Fruit fly (Drosophila melanogaster): ENCODE measurements around the gene Wdr37.

Wdr37 gene

dm6 chr3R:18448059-18448979, 45.8 kb upstream of the Wdr37 start (continued):
- TF ChIP-seq CG11247 (GFP tag; IDR thresholded peaks at IDR 0.05) (no peak), kay (GFP tag; optimal IDR thresholded peaks at IDR 0.05) (no peak), CG6175 (GFP tag; IDR thresholded peaks at IDR 0.05) (no peak), psq (GFP tag; optimal IDR thresholded peaks at IDR 0.05) (no peak), bowl (GFP tag; IDR thresholded peaks at IDR 0.05) (no peak), mam (GFP tag; optimal IDR thresholded peaks at IDR 0.05) (peak; percentile 71), stc (GFP tag; IDR thresholded peaks at IDR 0.05) (no peak), Doc2 (GFP tag; IDR thresholded peaks at IDR 0.05) (no peak), ro (GFP tag; IDR thresholded peaks at IDR 0.05) (no peak), sob (GFP tag; IDR thresholded peaks at IDR 0.05) (no peak), CG10321 (GFP tag; IDR thresholded peaks at IDR 0.05) (no peak), eyg (GFP tag; optimal IDR thresholded peaks at IDR 0.05) (no peak), wor (GFP tag; IDR thresholded peaks at IDR 0.05) (no peak), cwo (GFP tag; optimal IDR thresholded peaks at IDR 0.05) (peak; percentile 24), hb (GFP tag; IDR thresholded peaks at IDR 0.05; ENCODE audit: partially characterized antibody) (no peak), Dip2 (GFP tag; IDR thresholded peaks at IDR 0.05) (no peak), pho (GFP tag; optimal IDR thresholded peaks at IDR 0.05) (peak; percentile 59), CG12299 (tag; optimal IDR thresholded peaks at IDR 0.05) (no peak), pfk (GFP tag; optimal IDR thresholded peaks at IDR 0.05) (no peak), salm (tag; optimal IDR thresholded peaks at IDR 0.05) (no peak), Dll (GFP tag; IDR thresholded peaks at IDR 0.05; ENCODE audit: partially characterized antibody) (no peak), CG7271 (tag; optimal IDR thresholded peaks at IDR 0.05) (no peak), CG1603 (tag; optimal IDR thresholded peaks at IDR 0.05) (no peak), Nf-YA (GFP tag; IDR thresholded peaks at IDR 0.05) (no peak), sug (tag; optimal IDR thresholded peaks at IDR 0.05) (no peak), CG11456 (GFP tag; IDR thresholded peaks at IDR 0.05) (no peak), seq (GFP tag; IDR thresholded peaks at IDR 0.05) (no peak), CG14710 (tag; optimal IDR thresholded peaks at IDR 0.05) (no peak), CG2875 (GFP tag; optimal IDR thresholded peaks at IDR 0.05) (no peak), Dbx (GFP tag; IDR thresholded peaks at IDR 0.05) (peak; percentile 38; the same call in 1 of the 3 replicates), Dref (GFP tag; IDR thresholded peaks at IDR 0.05) (no peak), Dip3 (GFP tag; optimal IDR thresholded peaks at IDR 0.05) (peak; percentile 89), CG9817 (tag; optimal IDR thresholded peaks at IDR 0.05) (peak; percentile 51), E2f2 (GFP tag; IDR thresholded peaks at IDR 0.05) (no peak), CG7786 (GFP tag; optimal IDR thresholded peaks at IDR 0.05) (peak; percentile 77), H15 (GFP tag; IDR thresholded peaks at IDR 0.05) (no peak), cas (GFP tag; IDR thresholded peaks at IDR 0.05) (no peak), CG10979 (tag; optimal IDR thresholded peaks at IDR 0.05) (no peak), Drgx (GFP tag; IDR thresholded peaks at IDR 0.05) (peak; percentile 60; the same call in 1 of the 2 replicates), CG1529 (GFP tag; optimal IDR thresholded peaks at IDR 0.05) (no peak), disco-r (GFP tag; optimal IDR thresholded peaks at IDR 0.05) (no peak), CG6854 (GFP tag; optimal IDR thresholded peaks at IDR 0.05) (no peak), fu2 (GFP tag; optimal IDR thresholded peaks at IDR 0.05) (peak; percentile 72), CG16815 (GFP tag; optimal IDR thresholded peaks at IDR 0.05) (peak; percentile 60), oc (tag; optimal IDR thresholded peaks at IDR 0.05) (no peak), CG5180 (GFP tag; optimal IDR thresholded peaks at IDR 0.05) (no peak), fd3F (GFP tag; optimal IDR thresholded peaks at IDR 0.05) (no peak), Oli (tag; optimal IDR thresholded peaks at IDR 0.05) (no peak), jing (GFP tag; optimal IDR thresholded peaks at IDR 0.05) (no peak), Poxn (GFP tag; IDR thresholded peaks at IDR 0.05) (no peak)
